Fruit fly (Drosophila melanogaster): ENCODE data around the gene Npc2e.

Gene Npc2e

dm6 chr3R:10079267-10079987 is 26.3 kb downstream of the Npc2e start (continued):
- TF ChIP-seq jumu (GFP tag; optimal IDR thresholded peaks at IDR 0.05) (no peak), CG11560 (tag; IDR thresholded peaks at IDR 0.05) (no peak), CG18262 (tag; optimal IDR thresholded peaks at IDR 0.05) (no peak), Opbp (GFP tag; IDR thresholded peaks at IDR 0.05; ENCODE audit: partially characterized antibody) (no peak), CG32767 (GFP tag; IDR thresholded peaks at IDR 0.05) (no peak), CG12219 (GFP tag; optimal IDR thresholded peaks at IDR 0.05) (peak; percentile 7), E2f2 (GFP tag; IDR thresholded peaks at IDR 0.05) (no peak), CG5180 (GFP tag; optimal IDR thresholded peaks at IDR 0.05) (no peak), Hsf (GFP tag; optimal IDR thresholded peaks at IDR 0.05) (no peak), CG13775 (GFP tag; optimal IDR thresholded peaks at IDR 0.05) (no peak), Ssrp (tag; optimal IDR thresholded peaks at IDR 0.05) (peak; percentile 25), rib (GFP tag; IDR thresholded peaks at IDR 0.05) (no peak), CG10654 (GFP tag; optimal IDR thresholded peaks at IDR 0.05) (no peak), CG3726 (GFP tag; IDR thresholded peaks at IDR 0.05) (no peak), crol (GFP tag; IDR thresholded peaks at IDR 0.05) (no peak), gsb (GFP tag; IDR thresholded peaks at IDR 0.05) (no peak), Trl (optimal IDR thresholded peaks at IDR 0.05) (peak; percentile 55 to 64), Trl (GFP tag; optimal IDR thresholded peaks at IDR 0.05) (peak; percentile 28), CG4707 (GFP tag; optimal IDR thresholded peaks at IDR 0.05) (no peak), CG17361 (GFP tag; IDR thresholded peaks at IDR 0.05) (0 out of 3 replicates have a peak, but pooled peaks have one; percentile 45), jigr1 (GFP tag; IDR thresholded peaks at IDR 0.05) (no peak), gce (GFP tag; IDR thresholded peaks at IDR 0.05) (0 out of 3 replicates have a peak, but pooled peaks have one; percentile 11), Bgb (GFP tag; IDR thresholded peaks at IDR 0.05; ENCODE audit: partially characterized antibody) (no peak), CG16779 (GFP tag; IDR thresholded peaks at IDR 0.05) (no peak), Dip3 (GFP tag; optimal IDR thresholded peaks at IDR 0.05) (no peak), CG12391 (tag; optimal IDR thresholded peaks at IDR 0.05) (peak; percentile 23), mld (GFP tag; IDR thresholded peaks at IDR 0.05; ENCODE audit: partially characterized antibody) (no peak), ab (GFP tag; optimal IDR thresholded peaks at IDR 0.05) (no peak), CG7556 (GFP tag; optimal IDR thresholded peaks at IDR 0.05) (no peak), yki (optimal IDR thresholded peaks at IDR 0.05) (no peak), Six4 (GFP tag; optimal IDR thresholded peaks at IDR 0.05) (no peak), CG14050 (GFP tag; IDR thresholded peaks at IDR 0.05) (no peak), Fer3 (tag; optimal IDR thresholded peaks at IDR 0.05) (no peak), run (tag; optimal IDR thresholded peaks at IDR 0.05) (no peak), psq (GFP tag; optimal IDR thresholded peaks at IDR 0.05) (no peak), CG10565 (GFP tag; optimal IDR thresholded peaks at IDR 0.05) (no peak), Hey (tag; optimal IDR thresholded peaks at IDR 0.05) (no peak), CG34376 (GFP tag; optimal IDR thresholded peaks at IDR 0.05) (no peak), odd (GFP tag; optimal IDR thresholded peaks at IDR 0.05) (no peak), Hr39 (optimal IDR thresholded peaks at IDR 0.05) (no peak), toy (GFP tag; IDR thresholded peaks at IDR 0.05) (no peak), CG31441 (GFP tag; IDR thresholded peaks at IDR 0.05) (no peak), CG10462 (GFP tag; optimal IDR thresholded peaks at IDR 0.05) (no peak), Myb (GFP tag; optimal IDR thresholded peaks at IDR 0.05) (no peak), sim (GFP tag; IDR thresholded peaks at IDR 0.05) (no peak), CG32772 (GFP tag; IDR thresholded peaks at IDR 0.05) (no peak), CG13424 (tag; optimal IDR thresholded peaks at IDR 0.05) (peak; percentile 8), CG18011 (GFP tag; optimal IDR thresholded peaks at IDR 0.05) (no peak), exex (tag; optimal IDR thresholded peaks at IDR 0.05) (no peak), fd3F (GFP tag; optimal IDR thresholded peaks at IDR 0.05) (no peak), sr (GFP tag; IDR thresholded peaks at IDR 0.05) (no peak), gem (tag; optimal IDR thresholded peaks at IDR 0.05) (peak; percentile 62)
